Fruit fly (Drosophila melanogaster) whole organism, embryonic: ENCODE results near the gene Ythdf.

Experiments
- Bdp1 ChIP-seq: fragments of 200-800 bp; sonication (Bioruptor generic); optimal IDR thresholded peaks from 3 replicates; lab custom pipeline; 2016; ENCODE audit warnings: missing biosample characterization, missing genetic modification characterization
- Blimp-1 ChIP-seq: fragments of 200-800 bp; sonication (Bioruptor generic); optimal IDR thresholded peaks from 3 replicates; lab custom pipeline; 2018; ENCODE audit warnings: missing biosample characterization, missing genetic modification characterization, mild to moderate bottlenecking, moderate library complexity, missing genetic modification reagents
- Bteb2 ChIP-seq: fragments of 200-800 bp; sonication (Bioruptor generic); optimal IDR thresholded peaks from 2 replicates; lab custom pipeline; 2016; ENCODE audit warnings: missing biosample characterization, missing genetic modification characterization
- CG10654 ChIP-seq: fragments of 200-800 bp; sonication (Bioruptor generic); optimal IDR thresholded peaks from 2 replicates; lab custom pipeline; 2016; ENCODE audit warnings: missing biosample characterization, missing genetic modification characterization
- CG10959 ChIP-seq: fragments of 200-800 bp; sonication (Bioruptor generic); IDR thresholded peaks from 2 replicates; pipeline ENCODE4 v1.3.6; 2022; ENCODE audit warnings: missing biosample characterization, missing genetic modification characterization
- CG12071 ChIP-seq: fragments of 200-800 bp; sonication (Bioruptor generic); optimal IDR thresholded peaks from 3 replicates; lab custom pipeline; 2018; ENCODE audit warnings: missing biosample characterization, mild to moderate bottlenecking, missing genetic modification characterization
- CG13424 ChIP-seq: fragments of 200-800 bp; sonication (Bioruptor generic); optimal IDR thresholded peaks from 2 replicates; lab custom pipeline; 2019; ENCODE audit warnings: missing biosample characterization, mild to moderate bottlenecking, missing genetic modification characterization, moderate library complexity
- CG15269 ChIP-seq: fragments of 200-800 bp; sonication (Bioruptor generic); optimal IDR thresholded peaks from 2 replicates; lab custom pipeline; 2018; ENCODE audit warnings: missing biosample characterization, mild to moderate bottlenecking, missing genetic modification characterization, moderate library complexity
- CG15601 ChIP-seq: fragments of 200-800 bp; sonication (Bioruptor generic); optimal IDR thresholded peaks from 3 replicates; lab custom pipeline; 2019; ENCODE audit warnings: missing biosample characterization, mild to moderate bottlenecking, missing genetic modification characterization, moderate library complexity
- CG16779 ChIP-seq: fragments of 200-800 bp; sonication (Bioruptor generic); IDR thresholded peaks from 2 replicates; pipeline ENCODE4 v1.3.6; 2022; ENCODE audit warnings: missing biosample characterization, missing genetic modification characterization
- CG18011 ChIP-seq: fragments of 200-800 bp; sonication (Bioruptor generic); optimal IDR thresholded peaks from 2 replicates; lab custom pipeline; 2017; ENCODE audit warnings: missing biosample characterization, missing genetic modification characterization, mild to moderate bottlenecking, moderate library complexity, missing genotype
- CG2199 ChIP-seq: fragments of 200-800 bp; sonication (Bioruptor generic); IDR thresholded peaks from 3 replicates; pipeline ENCODE4 v1.3.6; 2022; ENCODE audit warnings: missing biosample characterization, missing genetic modification characterization
- CG2712 ChIP-seq: fragments of 200-800 bp; optimal IDR thresholded peaks from 3 replicates; lab custom pipeline; 2019; ENCODE audit warnings: missing biosample characterization, mild to moderate bottlenecking, missing genetic modification characterization, moderate library complexity
- CG31365 ChIP-seq: fragments of 200-800 bp; sonication (Bioruptor generic); optimal IDR thresholded peaks from 2 replicates; lab custom pipeline; 2018; ENCODE audit warnings: missing biosample characterization, mild to moderate bottlenecking, missing genetic modification characterization
- CG4328 ChIP-seq: fragments of 200-800 bp; sonication (Bioruptor generic); optimal IDR thresholded peaks from 3 replicates; lab custom pipeline; 2017; ENCODE audit warnings: missing biosample characterization, missing genetic modification reagents, missing genetic modification characterization
- CG4854 ChIP-seq: fragments of 200-800 bp; sonication (Bioruptor generic); optimal IDR thresholded peaks from 2 replicates; lab custom pipeline; 2016; ENCODE audit warnings: missing biosample characterization, missing genetic modification characterization, inconsistent platforms
- CG8944 ChIP-seq: fragments of 200-800 bp; sonication (Bioruptor generic); optimal IDR thresholded peaks from 3 replicates; lab custom pipeline; 2016; ENCODE audit warnings: missing biosample characterization, missing genetic modification characterization
- CG9797 ChIP-seq: fragments of 200-800 bp; sonication (Bioruptor generic); optimal IDR thresholded peaks from 3 replicates; lab custom pipeline; 2018; ENCODE audit warnings: missing biosample characterization, mild to moderate bottlenecking, missing genetic modification characterization
- Chrac-16 ChIP-seq: fragments of 200-800 bp; sonication (Bioruptor generic); optimal IDR thresholded peaks from 3 replicates; lab custom pipeline; 2016; ENCODE audit warnings: missing biosample characterization, missing genetic modification characterization
- Deaf1 ChIP-seq: fragments of 200-800 bp; optimal IDR thresholded peaks from 3 replicates; lab custom pipeline; 2019; ENCODE audit warnings: missing biosample characterization, mild to moderate bottlenecking, missing genetic modification characterization, moderate library complexity
- Doc3 ChIP-seq: fragments of 200-800 bp; sonication (Bioruptor generic); IDR thresholded peaks from 3 replicates; pipeline ENCODE4 v1.3.6; 2022; ENCODE audit warnings: missing biosample characterization, missing genetic modification characterization; ENCODE audit not compliant: partially characterized antibody
- Ets65A ChIP-seq: fragments of 200-800 bp; sonication (Bioruptor generic); peaks from one replicate; lab custom pipeline; 2016; ENCODE audit warnings: missing biosample characterization, missing genetic modification characterization
- Fer1 ChIP-seq: fragments of 200-800 bp; sonication (Bioruptor generic); optimal IDR thresholded peaks from 2 replicates; lab custom pipeline; 2017; ENCODE audit warnings: missing biosample characterization, mild to moderate bottlenecking, missing genetic modification characterization
- Gsc ChIP-seq: fragments of 200-800 bp; sonication (Bioruptor generic); IDR thresholded peaks from 2 replicates; pipeline ENCODE4 v1.3.6; 2022; ENCODE audit warnings: missing biosample characterization, missing genetic modification characterization
- MESR4 ChIP-seq: fragments of 200-800 bp; sonication (Bioruptor generic); optimal IDR thresholded peaks from 2 replicates; lab custom pipeline; 2018; ENCODE audit warnings: missing biosample characterization, mild to moderate bottlenecking, missing genetic modification characterization, moderate library complexity
- Max ChIP-seq: fragments of 200-800 bp; sonication (Bioruptor generic); optimal IDR thresholded peaks from 2 replicates; lab custom pipeline; 2016; ENCODE audit warnings: missing biosample characterization, mild to moderate bottlenecking, missing genetic modification characterization
- Mrtf ChIP-seq: fragments of 200-800 bp; sonication (Bioruptor generic); IDR thresholded peaks from 3 replicates; pipeline ENCODE4 v1.3.6; 2022; ENCODE audit warnings: missing biosample characterization, missing genetic modification characterization
- NFAT ChIP-seq: fragments of 200-800 bp; sonication (Bioruptor generic); IDR thresholded peaks from 2 replicates; pipeline ENCODE4 v1.3.6; 2022; ENCODE audit warnings: missing biosample characterization, missing genetic modification characterization
- Nf-YA ChIP-seq: fragments of 200-800 bp; sonication (Bioruptor generic); IDR thresholded peaks from 2 replicates; pipeline ENCODE4 v1.3.6; 2022; ENCODE audit warnings: missing biosample characterization, missing genetic modification characterization
- Oli ChIP-seq: fragments of 200-800 bp; sonication (Bioruptor generic); optimal IDR thresholded peaks from 2 replicates; lab custom pipeline; 2018; ENCODE audit warnings: missing biosample characterization, mild to moderate bottlenecking, missing genetic modification characterization, moderate library complexity
- Sin3A ChIP-seq: fragments of >200 bp; optimal IDR thresholded peaks from 2 replicates; lab custom pipeline; 2018
- al ChIP-seq: fragments of 200-800 bp; sonication (Bioruptor generic); IDR thresholded peaks from 2 replicates; pipeline ENCODE4 v1.3.6; 2022; ENCODE audit warnings: missing biosample characterization, missing genetic modification characterization
- caup ChIP-seq: fragments of 200-800 bp; sonication (Bioruptor generic); optimal IDR thresholded peaks from 3 replicates; lab custom pipeline; 2017; ENCODE audit warnings: missing biosample characterization, mild to moderate bottlenecking, missing genetic modification characterization, moderate library complexity; ENCODE audit not compliant: severe bottlenecking
- cwo ChIP-seq: fragments of 200-800 bp; sonication (Bioruptor generic); optimal IDR thresholded peaks from 3 replicates; lab custom pipeline; 2017; ENCODE audit warnings: missing biosample characterization, missing genetic modification characterization, mild to moderate bottlenecking, moderate library complexity, missing genetic modification reagents
- dan ChIP-seq: fragments of 200-800 bp; sonication (Bioruptor generic); IDR thresholded peaks from 2 replicates; pipeline ENCODE4 v1.3.6; 2022; ENCODE audit warnings: missing biosample characterization, missing genetic modification characterization
- dysf ChIP-seq: fragments of 200-800 bp; sonication (Bioruptor generic); IDR thresholded peaks from 3 replicates; pipeline ENCODE4 v1.3.6; 2022; ENCODE audit warnings: missing biosample characterization, missing genetic modification characterization
- eyg ChIP-seq: fragments of 200-800 bp; sonication (Bioruptor generic); optimal IDR thresholded peaks from 3 replicates; lab custom pipeline; 2016; ENCODE audit warnings: missing biosample characterization, missing genetic modification characterization
- fd102C ChIP-seq: fragments of 200-800 bp; sonication (Bioruptor generic); optimal IDR thresholded peaks from 2 replicates; lab custom pipeline; 2018; ENCODE audit warnings: missing biosample characterization, mild to moderate bottlenecking, missing genetic modification characterization, moderate library complexity
- ham ChIP-seq: fragments of 200-800 bp; sonication (Bioruptor generic); IDR thresholded peaks from 2 replicates; pipeline ENCODE4 v1.3.6; 2022; ENCODE audit warnings: missing biosample characterization, missing genetic modification characterization
- hbn ChIP-seq: fragments of 200-800 bp; sonication (Bioruptor generic); IDR thresholded peaks from 2 replicates; pipeline ENCODE4 v1.3.6; 2022; ENCODE audit warnings: missing biosample characterization, missing genetic modification characterization; ENCODE audit not compliant: partially characterized antibody
- jing ChIP-seq: fragments of 200-800 bp; sonication (Bioruptor generic); optimal IDR thresholded peaks from 2 replicates; lab custom pipeline; 2018; ENCODE audit warnings: missing biosample characterization, mild to moderate bottlenecking, missing genetic modification characterization
- onecut ChIP-seq: fragments of 200-800 bp; sonication (Bioruptor generic); IDR thresholded peaks from 2 replicates; pipeline ENCODE4 v1.3.6; 2022; ENCODE audit warnings: missing biosample characterization, missing genetic modification characterization
- sens ChIP-seq: fragments of 200-800 bp; sonication (Bioruptor generic); peaks from one replicate; lab custom pipeline; 2016; ENCODE audit warnings: missing biosample characterization, missing genetic modification characterization
- slp2 ChIP-seq: fragments of 200-800 bp; sonication (Bioruptor generic); optimal IDR thresholded peaks from 2 replicates; lab custom pipeline; 2016; ENCODE audit warnings: missing biosample characterization, missing genetic modification characterization
- vfl ChIP-seq: fragments of 200-800 bp; sonication (Bioruptor generic); optimal IDR thresholded peaks from 2 replicates; lab custom pipeline; 2016; ENCODE audit warnings: missing biosample characterization, missing genetic modification characterization
- wdn ChIP-seq: fragments of 200-800 bp; sonication (Bioruptor generic); IDR thresholded peaks from 2 replicates; pipeline ENCODE4 v1.3.6; 2022; ENCODE audit warnings: missing biosample characterization, missing genetic modification characterization
- zen ChIP-seq: fragments of 200-800 bp; sonication (Bioruptor generic); optimal IDR thresholded peaks from 3 replicates; lab custom pipeline; 2018; ENCODE audit warnings: missing biosample characterization, mild to moderate bottlenecking, missing genetic modification characterization, moderate library complexity

Gene Ythdf

DNA sequence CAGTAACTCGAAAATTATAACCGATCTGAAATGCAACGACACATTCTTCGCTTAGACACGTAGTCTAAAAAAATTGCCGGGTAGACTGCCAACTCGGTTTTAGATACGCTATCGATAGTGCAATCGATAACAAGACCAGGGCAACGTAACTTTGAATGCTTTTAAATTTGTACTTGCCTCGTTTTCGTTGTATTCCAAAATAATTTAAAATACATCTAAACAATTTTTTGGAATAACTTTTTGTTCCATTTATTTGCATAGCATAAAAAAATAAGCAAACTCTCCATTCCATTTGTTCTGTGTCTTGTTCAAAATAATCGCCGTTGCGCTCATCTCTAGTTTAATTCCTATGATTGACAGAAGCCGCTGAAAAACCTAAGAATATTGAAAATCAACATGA, 30.5 kb upstream of the Ythdf start, which contains the start of the genes Stt3B and CG11839 (continued):
- TF ChIP-seq eyg (GFP tag; lab: Kevin White, UChicago), result no peak
- peak; percentile 71; the same call in 2 of the 3 replicates for TF ChIP-seq dysf (GFP tag; lab: Robert Waterston, UW)
- peak; percentile 76 for TF ChIP-seq Fer1 (GFP tag; lab: Kevin White, UChicago)
- TF ChIP-seq dan (GFP tag; lab: Robert Waterston, UW), result no peak
- TF ChIP-seq CG8944 (GFP tag; lab: Kevin White, UChicago), result peak; percentile 71
- TF ChIP-seq Mrtf (GFP tag; lab: Robert Waterston, UW), result 0 out of 3 replicates have a peak, but pooled peaks have one; percentile 13
- no peak for TF ChIP-seq Deaf1 (tag; lab: Kevin White, UChicago)
- TF ChIP-seq MESR4 (GFP tag; lab: Kevin White, UChicago), result peak; percentile 46
- TF ChIP-seq Doc3 (GFP tag; lab: Robert Waterston, UW), result peak; percentile 94
- TF ChIP-seq CG2199 (GFP tag; lab: Robert Waterston, UW), result 0 out of 3 replicates have a peak, but pooled peaks have one; percentile 29
- no peak for TF ChIP-seq ham (GFP tag; lab: Robert Waterston, UW)
- peak; percentile 59 for TF ChIP-seq CG4854 (GFP tag; lab: Kevin White, UChicago)
- TF ChIP-seq Gsc, result no peak
- TF ChIP-seq sens (GFP tag; lab: Kevin White, UChicago), result peak; percentile 96
- TF ChIP-seq CG12071 (GFP tag; lab: Kevin White, UChicago), result no peak
- TF ChIP-seq Nf-YA, result peak; percentile 66
- peak; percentile 60 for TF ChIP-seq Bdp1 (GFP tag; lab: Kevin White, UChicago)
- TF ChIP-seq Bteb2 (GFP tag; lab: Kevin White, UChicago), result peak; percentile 70
- TF ChIP-seq CG18011 (GFP tag; lab: Kevin White, UChicago), result peak; percentile 46
- peak; percentile 73 for TF ChIP-seq al (GFP tag; lab: Robert Waterston, UW)
- peak; percentile 92 for TF ChIP-seq hbn
- peak; percentile 93 for TF ChIP-seq Sin3A (lab: Kevin White, UChicago)
- peak; percentile 48 for TF ChIP-seq zen (tag; lab: Kevin White, UChicago)
- peak; percentile 77 for TF ChIP-seq vfl (GFP tag; lab: Kevin White, UChicago)
- no peak for TF ChIP-seq caup (GFP tag; lab: Kevin White, UChicago)
- no peak for TF ChIP-seq cwo (GFP tag; lab: Kevin White, UChicago)

DNA sequence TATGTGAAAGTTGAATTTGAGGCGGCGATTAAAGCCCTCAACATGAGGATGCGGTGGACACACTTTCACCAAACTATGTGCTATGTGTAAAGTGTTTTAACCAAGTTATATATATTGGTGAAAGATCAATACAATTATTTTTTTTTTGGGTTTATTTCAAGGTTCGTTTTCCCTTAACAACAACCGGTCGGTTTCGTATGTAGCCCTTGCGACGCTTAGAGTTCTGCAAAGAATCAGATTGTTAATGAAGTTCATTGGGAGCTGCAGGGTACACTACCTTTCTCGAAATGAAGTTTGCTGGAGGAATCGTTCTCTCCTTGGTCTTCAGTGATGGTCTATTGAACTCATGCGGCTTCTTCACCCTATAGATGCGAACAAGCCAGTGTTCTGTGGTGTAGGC, 27.8 kb upstream of the Ythdf start:
- TF ChIP-seq Ets65A (peak; percentile 93), CG16779 (GFP tag; lab: Robert Waterston, UW) (no peak)

DNA sequence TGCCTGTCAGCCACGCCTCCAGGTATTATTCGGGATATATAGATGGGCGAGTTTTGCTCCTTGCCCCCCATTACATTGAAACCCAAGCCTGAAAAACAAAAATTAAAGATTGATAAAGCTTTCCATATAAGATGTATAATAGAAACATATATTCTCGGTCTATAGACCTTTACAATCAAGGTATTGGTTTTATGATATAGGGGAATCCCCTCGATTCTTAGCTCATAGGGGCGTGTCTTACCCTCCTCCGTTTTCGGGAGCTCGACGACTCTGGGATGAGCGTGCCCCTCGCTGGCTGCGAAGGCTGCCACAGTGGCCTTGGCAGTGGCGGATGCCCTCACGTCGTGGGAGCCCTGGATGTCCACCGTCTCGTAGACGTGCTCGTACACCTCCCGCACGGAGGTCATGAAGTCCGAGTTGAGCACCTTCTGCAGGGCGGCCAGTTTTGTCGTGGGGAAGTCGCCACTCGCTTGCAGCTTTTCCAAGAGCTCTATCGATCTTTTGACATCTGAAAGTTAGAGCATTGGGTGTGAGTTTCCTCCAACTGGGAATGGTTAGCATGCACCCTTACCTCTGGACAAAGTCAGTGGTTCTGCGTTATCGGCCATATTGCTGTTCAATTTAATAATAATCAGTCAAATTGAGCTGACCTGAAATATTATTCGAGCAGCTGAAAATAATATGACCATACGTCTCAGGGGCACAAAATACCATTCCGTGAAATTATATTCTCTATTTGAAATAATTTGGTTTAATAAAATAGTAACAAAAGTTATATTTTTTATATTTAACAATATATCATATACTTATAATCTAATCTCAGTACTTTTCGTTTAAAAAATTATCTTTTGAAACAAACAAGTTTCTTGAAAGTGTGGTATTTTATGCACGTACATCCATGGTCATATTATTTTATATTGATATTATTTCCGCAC, 26.1 kb upstream of the Ythdf start, which contains the start of the genes veli and PQBP1:
veli (minus strand) TSS at position 685 of the 935 bp plus-strand sequence.
PQBP1 (plus strand) TSS at position 885 of the 935 bp plus-strand sequence.
- TF ChIP-seq CG9797 (GFP tag; lab: Kevin White, UChicago) (peak; percentile 51), CG2712 (no peak), Max (GFP tag; lab: Kevin White, UChicago) (no peak), wdn (GFP tag; lab: Robert Waterston, UW) (no peak), CG15601 (tag; lab: Kevin White, UChicago) (no peak), fd102C (GFP tag; lab: Kevin White, UChicago) (no peak), CG10654 (GFP tag; lab: Kevin White, UChicago) (no peak), Oli (tag; lab: Kevin White, UChicago) (no peak), CG31365 (tag; lab: Kevin White, UChicago) (no peak), onecut (peak; percentile 61), NFAT (GFP tag; lab: Robert Waterston, UW) (no peak), Ets65A (no peak), CG15269 (tag; lab: Kevin White, UChicago) (no peak), CG4328 (GFP tag; lab: Kevin White, UChicago) (no peak), slp2 (GFP tag; lab: Kevin White, UChicago) (no peak), CG10959 (no peak), Chrac-16 (GFP tag; lab: Kevin White, UChicago) (no peak), Blimp-1 (GFP tag; lab: Kevin White, UChicago) (no peak), CG13424 (no peak), jing (GFP tag; lab: Kevin White, UChicago) (no peak), zen (tag; lab: Kevin White, UChicago) (no peak)
